Worm (Caenorhabditis elegans) whole organism, mixed stage, embryonic: Measurements from ENCODE around the gene F32H5.4.

Source experiments
- ceh-43 ChIP-seq: fragments of 200-800 bp; sonication (Bioruptor generic); optimal IDR thresholded peaks from 2 replicates; lab custom pipeline; 2018; ENCODE audit warnings: mild to moderate bottlenecking, missing genetic modification characterization, moderate library complexity, missing compliant biosample characterization
- elt-1 ChIP-seq: sonication (generic microtip); optimal IDR thresholded peaks from 2 replicates; lab custom pipeline; 2017; ENCODE audit warnings: missing genetic modification characterization, mild to moderate bottlenecking, missing compliant biosample characterization, antibody characterized with exemption, moderate library complexity, borderline replicate concordance; ENCODE audit not compliant: insufficient read depth
- lsy-2 ChIP-seq: fragments of 150-350 bp; optimal IDR thresholded peaks from 2 replicates; lab custom pipeline; 2014; ENCODE audit warnings: missing biosample characterization, missing genetic modification characterization
- mep-1 ChIP-seq: fragments of 150-350 bp; optimal IDR thresholded peaks from 2 replicates; lab custom pipeline; 2017; ENCODE audit warnings: missing biosample characterization, missing genetic modification reagents, missing genetic modification characterization, inconsistent platforms
- nhr-12 ChIP-seq: fragments of 150-350 bp; optimal IDR thresholded peaks from 2 replicates; lab custom pipeline; 2014; ENCODE audit warnings: missing biosample characterization, missing genetic modification characterization
- pha-4 ChIP-seq: fragments of 150-350 bp; optimal IDR thresholded peaks from 2 replicates; lab custom pipeline; 2018; ENCODE audit warnings: missing biosample characterization, missing genetic modification reagents, missing genetic modification characterization
- snpc-4 ChIP-seq: fragments of 150-350 bp; optimal IDR thresholded peaks from 2 replicates; lab custom pipeline; 2014; ENCODE audit warnings: missing biosample characterization, missing genetic modification characterization
- sptf-1 ChIP-seq: sonication (generic microtip); optimal IDR thresholded peaks from 2 replicates; lab custom pipeline; 2017; ENCODE audit warnings: mild to moderate bottlenecking, missing genetic modification characterization, moderate library complexity, missing compliant biosample characterization
- unc-62 ChIP-seq: fragments of 150-350 bp; optimal IDR thresholded peaks from 2 replicates; lab custom pipeline; 2014; ENCODE audit warnings: missing biosample characterization, missing genetic modification reagents, missing genetic modification characterization
- ztf-11 ChIP-seq: fragments of 150-350 bp; optimal IDR thresholded peaks from 2 replicates; lab custom pipeline; 2014; ENCODE audit warnings: missing biosample characterization, missing genetic modification characterization

DNA sequence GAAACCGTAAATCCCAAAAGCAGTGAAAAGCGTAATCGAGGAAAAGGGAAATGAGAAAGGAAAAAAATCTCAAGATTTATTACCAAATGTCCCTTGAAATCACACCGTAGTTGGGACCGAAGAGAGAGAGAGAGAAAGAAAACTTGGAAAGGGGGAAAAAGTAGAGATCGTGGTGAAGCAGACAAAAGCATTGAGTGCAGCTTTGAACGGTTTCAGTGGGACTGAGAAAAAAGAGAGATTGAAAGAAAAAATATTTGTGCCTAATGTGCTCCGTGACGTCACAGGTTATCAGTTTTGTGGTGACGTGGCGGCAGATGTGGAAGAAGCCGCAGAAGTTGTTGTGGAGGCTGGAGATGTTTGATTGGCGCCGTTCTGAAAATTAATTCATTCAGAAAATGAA is 9.9 kb downstream of the F32H5.4 start:
- TF ChIP-seq unc-62 (GFP tag; lab: Kevin White, UChicago), result no peak
- no peak for TF ChIP-seq pha-4
- no peak for TF ChIP-seq nhr-12 (tag; lab: Kevin White, UChicago)
- no peak for TF ChIP-seq mep-1
- no peak for TF ChIP-seq ztf-11
- no peak for TF ChIP-seq elt-1
- no peak for TF ChIP-seq lsy-2 (tag; lab: Kevin White, UChicago)
- no peak for TF ChIP-seq snpc-4 (tag; lab: Kevin White, UChicago)
- TF ChIP-seq sptf-1 (tag; lab: Kevin White, UChicago), result no peak
- no peak for TF ChIP-seq ceh-43
